Fruit fly (Drosophila melanogaster): ENCODE measurements around the gene CG12316.

The CG12316 gene

dm6 chr3L:15136659-15137572, at the start of gene CG12316:
TSS of gene CG12316 (minus strand) at chr3L:15136934.
- TF ChIP-seq CG34367 (tag; optimal IDR thresholded peaks at IDR 0.05) (peak; percentile 95), CG10348 (GFP tag; IDR thresholded peaks at IDR 0.05) (no peak), CG15710 (tag; optimal IDR thresholded peaks at IDR 0.05) (peak; percentile 94), Snoo (tag; optimal IDR thresholded peaks at IDR 0.05) (peak; percentile 96), CG32121 (GFP tag; IDR thresholded peaks at IDR 0.05) (peak; percentile 92), fd96Ca (GFP tag; IDR thresholded peaks at IDR 0.05) (peak; percentile 96), CG9948 (tag; optimal IDR thresholded peaks at IDR 0.05) (peak; percentile 89), EcR (GFP tag; optimal IDR thresholded peaks at IDR 0.05) (peak; percentile 61), CG13204 (GFP tag; optimal IDR thresholded peaks at IDR 0.05) (peak; percentile 91), D1 (tag; optimal IDR thresholded peaks at IDR 0.05) (peak; percentile 80), rn (GFP tag; IDR thresholded peaks at IDR 0.05) (peak; percentile 77), Pif1B (GFP tag; optimal IDR thresholded peaks at IDR 0.05) (peak; percentile 97), CG17806 (tag; optimal IDR thresholded peaks at IDR 0.05) (peak; percentile 93), Pif1A (GFP tag; optimal IDR thresholded peaks at IDR 0.05) (peak; percentile 98), CG4496 (GFP tag; IDR thresholded peaks at IDR 0.05) (peak; percentile 94), CG8159 (tag; optimal IDR thresholded peaks at IDR 0.05) (peak; percentile 95), gl (tag; optimal IDR thresholded peaks at IDR 0.05) (peak; percentile 94), CG14655 (GFP tag; optimal IDR thresholded peaks at IDR 0.05) (peak; percentile 95), CG12605 (GFP tag; IDR thresholded peaks at IDR 0.05) (peak; percentile 89), Ets98B (GFP tag; IDR thresholded peaks at IDR 0.05) (peak; percentile 89), CG8301 (tag; optimal IDR thresholded peaks at IDR 0.05) (peak; percentile 95)

dm6 chr3L:15180816-15181215, 44.1 kb upstream of the CG12316 start:
- TF ChIP-seq CG8159 (tag; optimal IDR thresholded peaks at IDR 0.05) (peak; percentile 60), CG10348 (GFP tag; IDR thresholded peaks at IDR 0.05) (no peak), CG32121 (GFP tag; IDR thresholded peaks at IDR 0.05) (no peak), EcR (GFP tag; optimal IDR thresholded peaks at IDR 0.05) (no peak), CG12605 (GFP tag; IDR thresholded peaks at IDR 0.05) (no peak), fd96Ca (GFP tag; IDR thresholded peaks at IDR 0.05) (no peak), CG4496 (GFP tag; IDR thresholded peaks at IDR 0.05) (no peak), CG15710 (tag; optimal IDR thresholded peaks at IDR 0.05) (peak; percentile 58), Pif1B (GFP tag; optimal IDR thresholded peaks at IDR 0.05) (peak; percentile 45), CG17806 (tag; optimal IDR thresholded peaks at IDR 0.05) (peak; percentile 56), Pif1A (GFP tag; optimal IDR thresholded peaks at IDR 0.05) (peak; percentile 50), CG8301 (tag; optimal IDR thresholded peaks at IDR 0.05) (peak; percentile 25), CG13204 (GFP tag; optimal IDR thresholded peaks at IDR 0.05) (no peak), rn (GFP tag; IDR thresholded peaks at IDR 0.05) (no peak), Snoo (tag; optimal IDR thresholded peaks at IDR 0.05) (peak; percentile 38), Ets98B (GFP tag; IDR thresholded peaks at IDR 0.05) (no peak), CG34367 (tag; optimal IDR thresholded peaks at IDR 0.05) (peak; percentile 26), CG9948 (tag; optimal IDR thresholded peaks at IDR 0.05) (peak; percentile 72), CG14655 (GFP tag; optimal IDR thresholded peaks at IDR 0.05) (peak; percentile 70), D1 (tag; optimal IDR thresholded peaks at IDR 0.05) (peak; percentile 17), gl (tag; optimal IDR thresholded peaks at IDR 0.05) (no peak)

dm6 chr3L:15178618-15179017, 41.9 kb upstream of the CG12316 start:
- TF ChIP-seq rn (GFP tag; IDR thresholded peaks at IDR 0.05) (no peak), Snoo (tag; optimal IDR thresholded peaks at IDR 0.05) (no peak), fd96Ca (GFP tag; IDR thresholded peaks at IDR 0.05) (0 out of 3 replicates have a peak, but pooled peaks have one; percentile 30)

dm6 chr3L:15176641-15177215, 40.0 kb upstream of the CG12316 start:
- TF ChIP-seq CG14655 (GFP tag; optimal IDR thresholded peaks at IDR 0.05) (no peak), gl (tag; optimal IDR thresholded peaks at IDR 0.05) (no peak), Ets98B (GFP tag; IDR thresholded peaks at IDR 0.05) (no peak; the same call in 1 of the 2 replicates), fd96Ca (GFP tag; IDR thresholded peaks at IDR 0.05) (0 out of 3 replicates have a peak, but pooled peaks have one; percentile 10), Snoo (tag; optimal IDR thresholded peaks at IDR 0.05) (no peak), Pif1A (GFP tag; optimal IDR thresholded peaks at IDR 0.05) (no peak), CG8159 (tag; optimal IDR thresholded peaks at IDR 0.05) (no peak), CG34367 (tag; optimal IDR thresholded peaks at IDR 0.05) (no peak), CG8301 (tag; optimal IDR thresholded peaks at IDR 0.05) (no peak), CG13204 (GFP tag; optimal IDR thresholded peaks at IDR 0.05) (no peak), CG32121 (GFP tag; IDR thresholded peaks at IDR 0.05) (0 out of 2 replicates have a peak, but pooled peaks have one; percentile 8), Pif1B (GFP tag; optimal IDR thresholded peaks at IDR 0.05) (no peak), CG4496 (GFP tag; IDR thresholded peaks at IDR 0.05) (no peak), D1 (tag; optimal IDR thresholded peaks at IDR 0.05) (no peak), CG12605 (GFP tag; IDR thresholded peaks at IDR 0.05) (no peak), rn (GFP tag; IDR thresholded peaks at IDR 0.05) (no peak), CG15710 (tag; optimal IDR thresholded peaks at IDR 0.05) (no peak), EcR (GFP tag; optimal IDR thresholded peaks at IDR 0.05) (no peak)

- TF ChIP-seq CG13204 (GFP tag; optimal IDR thresholded peaks at IDR 0.05) = no peak
- TF ChIP-seq Snoo (tag; optimal IDR thresholded peaks at IDR 0.05) = no peak
- TF ChIP-seq CG12605 (GFP tag; IDR thresholded peaks at IDR 0.05) = no peak
- TF ChIP-seq rn (GFP tag; IDR thresholded peaks at IDR 0.05) = no peak
- no peak for TF ChIP-seq Pif1B (GFP tag; optimal IDR thresholded peaks at IDR 0.05)
- no peak for TF ChIP-seq CG10348 (GFP tag; IDR thresholded peaks at IDR 0.05)
- peak; percentile 24 for TF ChIP-seq CG8159 (tag; optimal IDR thresholded peaks at IDR 0.05)
- TF ChIP-seq CG17806 (tag; optimal IDR thresholded peaks at IDR 0.05) = peak; percentile 11
- peak; percentile 30 for TF ChIP-seq CG14655 (GFP tag; optimal IDR thresholded peaks at IDR 0.05)
- TF ChIP-seq Ets98B (GFP tag; IDR thresholded peaks at IDR 0.05) = no peak
- no peak for TF ChIP-seq EcR (GFP tag; optimal IDR thresholded peaks at IDR 0.05)
- no peak for TF ChIP-seq Pif1A (GFP tag; optimal IDR thresholded peaks at IDR 0.05)
- TF ChIP-seq CG15710 (tag; optimal IDR thresholded peaks at IDR 0.05) = peak; percentile 58
- TF ChIP-seq CG8301 (tag; optimal IDR thresholded peaks at IDR 0.05) = no peak
- TF ChIP-seq CG4496 (GFP tag; IDR thresholded peaks at IDR 0.05) = no peak
- TF ChIP-seq D1 (tag; optimal IDR thresholded peaks at IDR 0.05) = peak; percentile 1
- no peak for TF ChIP-seq CG32121 (GFP tag; IDR thresholded peaks at IDR 0.05)
- no peak for TF ChIP-seq gl (tag; optimal IDR thresholded peaks at IDR 0.05)
- no peak for TF ChIP-seq fd96Ca (GFP tag; IDR thresholded peaks at IDR 0.05)
- TF ChIP-seq CG9948 (tag; optimal IDR thresholded peaks at IDR 0.05) = peak; percentile 39
- peak; percentile 7 for TF ChIP-seq CG34367 (tag; optimal IDR thresholded peaks at IDR 0.05)
Measured at dm6 chr3L:15174823-15175222, 38.1 kb upstream of the CG12316 start.
